Fruit fly (Drosophila melanogaster) whole organism, wandering third instar larva: ENCODE results near the gene rut.

ENCODE experiments used
- CG9705 ChIP-seq: fragments of 200-800 bp; sonication (Bioruptor generic); optimal IDR thresholded peaks from 2 replicates; lab custom pipeline; 2018; ENCODE audit warnings: missing biosample characterization, mild to moderate bottlenecking, missing genetic modification characterization
- N ChIP-seq: fragments of >200 bp; optimal IDR thresholded peaks from 2 replicates; lab custom pipeline; 2018; ENCODE audit warnings: missing biosample characterization, missing external identifiers, missing genetic modification characterization
- OdsH ChIP-seq: fragments of 200-800 bp; sonication (Bioruptor generic); optimal IDR thresholded peaks from 2 replicates; lab custom pipeline; 2016; ENCODE audit warnings: missing biosample characterization, mild to moderate bottlenecking, missing genetic modification characterization
- dsf ChIP-seq: sonication (Bioruptor generic); optimal IDR thresholded peaks from 2 replicates; lab custom pipeline; 2016; ENCODE audit warnings: missing biosample characterization, missing genetic modification characterization, borderline replicate concordance
- fru ChIP-seq: fragments of 200-800 bp; sonication (Bioruptor generic); optimal IDR thresholded peaks from 3 replicates; lab custom pipeline; 2016; ENCODE audit warnings: missing biosample characterization, mild to moderate bottlenecking, missing genetic modification characterization
- jim ChIP-seq: fragments of 175-275, 200-325 bp; sonication (Bioruptor generic); optimal IDR thresholded peaks from 2 replicates; lab custom pipeline; 2016; ENCODE audit warnings: missing biosample characterization, mild to moderate bottlenecking, missing genetic modification characterization
- pan ChIP-seq: fragments of >200 bp; optimal IDR thresholded peaks from 2 replicates; lab custom pipeline; 2017
- psq ChIP-seq: fragments of 200-800 bp; sonication (Bioruptor generic); optimal IDR thresholded peaks from 3 replicates; lab custom pipeline; 2017; ENCODE audit warnings: missing biosample characterization, mild to moderate bottlenecking, missing genetic modification characterization, moderate library complexity
- usp ChIP-seq: fragments of >200 bp; optimal IDR thresholded peaks from 2 replicates; lab custom pipeline; 2017; ENCODE audit warnings: missing biosample characterization, missing genetic modification characterization

DNA sequence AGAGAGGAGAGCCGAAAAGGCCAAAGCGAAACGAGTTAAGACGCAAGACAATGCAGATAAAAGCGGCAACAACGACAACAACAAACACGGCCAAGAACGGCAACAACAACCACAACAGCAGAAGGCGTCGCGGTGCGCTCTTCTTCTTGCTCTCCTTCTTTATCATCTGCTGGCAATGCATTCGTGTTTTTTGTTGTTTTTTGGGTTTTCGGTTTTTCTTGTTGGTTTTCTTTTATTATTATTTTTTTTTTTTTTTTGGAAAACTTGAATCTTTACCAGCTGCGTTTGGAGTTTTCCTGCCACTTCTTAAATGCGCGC is 444 bp downstream of the rut start:
- TF ChIP-seq OdsH (GFP tag; lab: Kevin White, UChicago) (no peak), dsf (GFP tag; lab: Kevin White, UChicago) (no peak), fru (GFP tag; lab: Kevin White, UChicago) (no peak), psq (peak; percentile 63), CG9705 (GFP tag; lab: Kevin White, UChicago) (no peak), N (no peak), usp (GFP tag; lab: Kevin White, UChicago) (no peak), pan (lab: Kevin White, UChicago) (no peak), jim (GFP tag; lab: Kevin White, UChicago) (no peak)
